Fruit fly (Drosophila melanogaster): ENCODE measurements around the gene Msp300.

The Msp300 gene

DNA sequence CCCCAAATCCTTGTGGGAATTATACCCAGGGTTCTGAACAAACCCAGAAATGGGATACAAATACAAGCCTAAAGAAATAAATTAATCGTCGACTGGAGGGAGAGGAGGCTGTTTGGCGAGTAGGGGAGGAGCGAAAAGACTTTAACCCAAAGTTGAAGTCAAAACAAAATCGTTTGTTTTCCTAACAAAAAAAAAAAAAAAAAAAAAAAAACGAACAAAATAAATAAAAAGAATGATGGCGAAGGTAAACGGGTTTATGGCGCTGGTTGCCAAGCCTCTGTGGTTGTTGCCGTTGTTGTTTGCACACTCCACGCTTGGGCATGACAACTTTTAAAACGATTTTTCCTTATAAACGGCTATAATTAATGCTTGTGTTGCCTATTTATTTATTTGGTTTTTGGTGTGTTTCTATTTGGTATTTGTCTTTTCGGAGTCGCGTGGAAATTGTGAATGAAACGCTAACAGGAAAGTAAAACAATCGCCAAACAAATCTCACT lies 128.0 kb downstream of the Msp300 start (continued):
- no peak for TF ChIP-seq CG11247 (GFP tag; IDR thresholded peaks at IDR 0.05)
- TF ChIP-seq caup (GFP tag; optimal IDR thresholded peaks at IDR 0.05; ENCODE audit: severe bottlenecking), result peak; percentile 11
- no peak for TF ChIP-seq ap (GFP tag; IDR thresholded peaks at IDR 0.05)
- no peak for TF ChIP-seq mam (GFP tag; optimal IDR thresholded peaks at IDR 0.05)
- TF ChIP-seq Lpt (GFP tag; optimal IDR thresholded peaks at IDR 0.05), result no peak
- TF ChIP-seq sens-2 (GFP tag; IDR thresholded peaks at IDR 0.05), result no peak
- TF ChIP-seq CG4617 (GFP tag; optimal IDR thresholded peaks at IDR 0.05; ENCODE audit: borderline replicate concordance), result no peak
- no peak for TF ChIP-seq ewg (GFP tag; optimal IDR thresholded peaks at IDR 0.05)
- no peak for TF ChIP-seq D19B (GFP tag; optimal IDR thresholded peaks at IDR 0.05)
- peak; percentile 35 for TF ChIP-seq sd (tag; optimal IDR thresholded peaks at IDR 0.05)
- no peak for TF ChIP-seq gce (GFP tag; IDR thresholded peaks at IDR 0.05)
- no peak for TF ChIP-seq CG10366 (GFP tag; IDR thresholded peaks at IDR 0.05)
- no peak for TF ChIP-seq danr (GFP tag; IDR thresholded peaks at IDR 0.05)
- TF ChIP-seq fd64A (GFP tag; optimal IDR thresholded peaks at IDR 0.05), result no peak
- TF ChIP-seq dysf (GFP tag; IDR thresholded peaks at IDR 0.05), result no peak
- no peak for TF ChIP-seq CG17829 (tag; optimal IDR thresholded peaks at IDR 0.05)
- TF ChIP-seq stc (GFP tag; IDR thresholded peaks at IDR 0.05), result no peak
- peak; percentile 22; the same call in 1 of the 3 replicates for TF ChIP-seq otp (GFP tag; IDR thresholded peaks at IDR 0.05)
- no peak for TF ChIP-seq slp2 (GFP tag; optimal IDR thresholded peaks at IDR 0.05)
- TF ChIP-seq zfh1 (GFP tag; IDR thresholded peaks at IDR 0.05), result no peak
- peak; percentile 52 for TF ChIP-seq kni (GFP tag; optimal IDR thresholded peaks at IDR 0.05)
- TF ChIP-seq CG14014 (GFP tag; IDR thresholded peaks at IDR 0.05), result peak; percentile 55; the same call in 1 of the 2 replicates
- peak; percentile 11 for TF ChIP-seq CoRest (tag; optimal IDR thresholded peaks at IDR 0.05)
- TF ChIP-seq trh (GFP tag; optimal IDR thresholded peaks at IDR 0.05), result no peak
- TF ChIP-seq bab2 (GFP tag; optimal IDR thresholded peaks at IDR 0.05), result no peak
- TF ChIP-seq PHDP (tag; optimal IDR thresholded peaks at IDR 0.05), result peak; percentile 3
- no peak for TF ChIP-seq gem (tag; optimal IDR thresholded peaks at IDR 0.05)
- no peak for TF ChIP-seq ind (GFP tag; optimal IDR thresholded peaks at IDR 0.05)
- peak; percentile 62 for TF ChIP-seq CG4360 (GFP tag; IDR thresholded peaks at IDR 0.05)
- no peak for TF ChIP-seq Bteb2 (GFP tag; optimal IDR thresholded peaks at IDR 0.05)
- no peak for TF ChIP-seq da (GFP tag; optimal IDR thresholded peaks at IDR 0.05)
- no peak for TF ChIP-seq odd (GFP tag; optimal IDR thresholded peaks at IDR 0.05)
- no peak for TF ChIP-seq CG3163 (GFP tag; optimal IDR thresholded peaks at IDR 0.05)
- no peak for TF ChIP-seq Camta (GFP tag; optimal IDR thresholded peaks at IDR 0.05)
- no peak for TF ChIP-seq CG7928 (GFP tag; optimal IDR thresholded peaks at IDR 0.05)
- no peak for TF ChIP-seq CG2116 (GFP tag; optimal IDR thresholded peaks at IDR 0.05)
- TF ChIP-seq yki (optimal IDR thresholded peaks at IDR 0.05), result no peak
- no peak for TF ChIP-seq cas (GFP tag; IDR thresholded peaks at IDR 0.05)
- TF ChIP-seq ara (GFP tag; IDR thresholded peaks at IDR 0.05), result no peak
- TF ChIP-seq Hr39 (optimal IDR thresholded peaks at IDR 0.05), result no peak
- no peak for TF ChIP-seq CG1024 (GFP tag; IDR thresholded peaks at IDR 0.05)
- TF ChIP-seq hb (GFP tag; IDR thresholded peaks at IDR 0.05; ENCODE audit: partially characterized antibody), result no peak
- TF ChIP-seq CG17568 (GFP tag; optimal IDR thresholded peaks at IDR 0.05), result no peak
- TF ChIP-seq CG10959 (GFP tag; IDR thresholded peaks at IDR 0.05), result no peak
- no peak for TF ChIP-seq CG2202 (tag; optimal IDR thresholded peaks at IDR 0.05)

All from whole organism, embryonic.